Worm (Caenorhabditis elegans): ENCODE data around the gene lab-2.

Gene lab-2

ce11 chrIII:7296092-7296668, 33.2 kb downstream of the lab-2 start:
- no peak for TF ChIP-seq fkh-10 (GFP tag; optimal IDR thresholded peaks at IDR 0.05)
- TF ChIP-seq nhr-25 (tag; optimal IDR thresholded peaks at IDR 0.05), result peak; percentile 63
- peak; percentile 20 for TF ChIP-seq nhr-23 (tag; optimal IDR thresholded peaks at IDR 0.05)
- TF ChIP-seq egl-5 (tag; optimal IDR thresholded peaks at IDR 0.05), result peak; percentile 14

ce11 chrIII:7293075-7293684, 36.2 kb downstream of the lab-2 start, which contains the start of gene cwf-19L2:
TSS of gene cwf-19L2 (plus strand) at chrIII:7293634.
- no peak for TF ChIP-seq nhr-23 (tag; optimal IDR thresholded peaks at IDR 0.05)
- TF ChIP-seq pha-4 (tag; optimal IDR thresholded peaks at IDR 0.05), result peak; percentile 52
- no peak for TF ChIP-seq nhr-43 (tag; optimal IDR thresholded peaks at IDR 0.05; ENCODE audit: poor library complexity, severe bottlenecking)

- TF ChIP-seq pha-4 (tag; optimal IDR thresholded peaks at IDR 0.05) (peak; percentile 26), mml-1 (tag; optimal IDR thresholded peaks at IDR 0.05) (no peak), tbx-2 (tag; optimal IDR thresholded peaks at IDR 0.05) (no peak), nhr-25 (tag; optimal IDR thresholded peaks at IDR 0.05) (peak; percentile 61), hmg-11 (tag; optimal IDR thresholded peaks at IDR 0.05) (peak; percentile 17), nfya-1 (tag; optimal IDR thresholded peaks at IDR 0.05; ENCODE audit: insufficient read depth) (peak; percentile 54), lin-39 (tag; optimal IDR thresholded peaks at IDR 0.05) (peak; percentile 7), egl-5 (tag; optimal IDR thresholded peaks at IDR 0.05) (no peak), elt-3 (tag; optimal IDR thresholded peaks at IDR 0.05) (no peak), nhr-12 (tag; optimal IDR thresholded peaks at IDR 0.05) (no peak), nhr-11 (tag; optimal IDR thresholded peaks at IDR 0.05) (no peak), lin-15B (tag; optimal IDR thresholded peaks at IDR 0.05) (peak; percentile 15)
Observed at ce11 chrIII:7292569-7292968, 36.8 kb downstream of the lab-2 start.

- TF ChIP-seq nhr-11 (tag; optimal IDR thresholded peaks at IDR 0.05) (no peak), nfya-1 (tag; optimal IDR thresholded peaks at IDR 0.05; ENCODE audit: insufficient read depth) (peak; percentile 27)
Observed at ce11 chrIII:7291216-7291615, 38.2 kb downstream of the lab-2 start.

- TF ChIP-seq fkh-2 (tag; optimal IDR thresholded peaks at IDR 0.05) (no peak), lin-39 (tag; optimal IDR thresholded peaks at IDR 0.05) (no peak), hmg-11 (tag; optimal IDR thresholded peaks at IDR 0.05) (no peak), mdl-1 (tag; optimal IDR thresholded peaks at IDR 0.05) (no peak)
Observed at ce11 chrIII:7290462-7290861, 38.9 kb downstream of the lab-2 start, which contains the start of gene algn-11. TSS of gene algn-11 (minus strand) at chrIII:7290562.

- TF ChIP-seq nhr-237 (tag; optimal IDR thresholded peaks at IDR 0.05) (no peak), unc-39 (tag; optimal IDR thresholded peaks at IDR 0.05) (no peak), eor-1 (tag; optimal IDR thresholded peaks at IDR 0.05) (no peak), sea-2 (GFP tag; optimal IDR thresholded peaks at IDR 0.05) (no peak), daf-12 (tag; optimal IDR thresholded peaks at IDR 0.05) (no peak), unc-62 (GFP tag; optimal IDR thresholded peaks at IDR 0.05) (no peak)
Observed at ce11 chrIII:7287503-7287902, 41.9 kb downstream of the lab-2 start, which contains the start of gene ykt-6. TSS of gene ykt-6 (minus strand) at chrIII:7287603.

ce11 chrIII:7285783-7286182, 43.6 kb downstream of the lab-2 start, which contains the start of gene pho-5:
TSS of gene pho-5 (minus strand) at chrIII:7285883.
- no peak for TF ChIP-seq ceh-28 (tag; optimal IDR thresholded peaks at IDR 0.05)
- TF ChIP-seq nhr-76 (tag; optimal IDR thresholded peaks at IDR 0.05), result no peak
- no peak for TF ChIP-seq nhr-28 (tag; optimal IDR thresholded peaks at IDR 0.05)
- TF ChIP-seq nhr-23 (tag; optimal IDR thresholded peaks at IDR 0.05), result no peak
- TF ChIP-seq snpc-4 (tag; optimal IDR thresholded peaks at IDR 0.05), result no peak
